Worm (Caenorhabditis elegans) whole organism, L4 larva: ENCODE data around the gene Y73B6BL.29.

ENCODE experiments used
- ceh-82 ChIP-seq: sonication (generic microtip); optimal IDR thresholded peaks from 2 replicates; lab custom pipeline; 2017; ENCODE audit warnings: missing biosample characterization, missing genetic modification characterization
- dpl-1 ChIP-seq: fragments of 150-350 bp; optimal IDR thresholded peaks from 2 replicates; lab custom pipeline; 2014; ENCODE audit warnings: missing biosample characterization, missing genetic modification reagents, missing genetic modification characterization
- egl-43 ChIP-seq: fragments of 200-800 bp; sonication (Bioruptor generic); IDR thresholded peaks from 2 replicates; pipeline ENCODE4 v1.3.6; 2022; ENCODE audit warnings: missing genetic modification reagents, missing genetic modification characterization, missing compliant biosample characterization
- lim-7 ChIP-seq: fragments of 200-800 bp; sonication (Bioruptor generic); IDR thresholded peaks from 2 replicates; pipeline ENCODE4 v1.3.6; 2022; ENCODE audit warnings: missing genetic modification characterization, missing compliant biosample characterization
- mes-2 ChIP-seq: sonication (generic microtip); optimal IDR thresholded peaks from 2 replicates; lab custom pipeline; 2016; ENCODE audit warnings: missing genotype, mild to moderate bottlenecking, missing genetic modification characterization, missing compliant biosample characterization; ENCODE audit not compliant: poor library complexity, severe bottlenecking
- nhr-11 ChIP-seq: fragments of 150-350 bp; optimal IDR thresholded peaks from 2 replicates; lab custom pipeline; 2014; ENCODE audit warnings: missing biosample characterization, missing genetic modification characterization
- pha-4 ChIP-seq, 2 experiments: fragments of 150-350 bp in 1 of 2; fragments of 200-800 bp in 1 of 2; sonication (Bioruptor generic) in 1 of 2; IDR thresholded peaks in 1 of 2; optimal IDR thresholded peaks in 1 of 2; 2 replicates each; pipeline versions ENCODE4 v1.3.6 to Lab custom; 2014 to 2022; ENCODE audit warnings: missing genetic modification characterization in 2 of 2, missing genetic modification reagents in 2 of 2, missing biosample characterization in 1 of 2, missing compliant biosample characterization in 1 of 2
- sdz-12 ChIP-seq: fragments of 200-800 bp; sonication (Bioruptor generic); optimal IDR thresholded peaks from 2 replicates; lab custom pipeline; 2018; ENCODE audit warnings: mild to moderate bottlenecking, missing genetic modification characterization, missing compliant biosample characterization

DNA sequence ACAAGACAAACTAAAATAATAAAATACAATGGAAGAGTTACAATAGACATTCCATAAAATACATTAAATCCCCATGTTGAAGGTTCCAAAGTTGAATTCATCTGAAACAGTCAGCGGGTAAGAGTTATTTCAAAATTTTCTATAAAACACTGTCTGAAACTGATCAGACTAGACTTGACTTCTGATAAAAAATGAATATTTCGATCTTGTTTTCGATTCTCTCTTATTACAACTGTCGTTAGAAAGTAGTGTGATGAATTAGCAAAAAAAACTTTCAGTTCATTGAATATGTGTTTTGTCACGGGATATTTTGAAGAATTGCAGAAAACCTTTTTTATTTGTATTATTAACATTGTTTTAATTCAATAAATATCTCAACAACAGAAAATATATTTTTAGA lies 20.0 kb upstream of the Y73B6BL.29 start, which contains the start of gene srv-26:
- TF ChIP-seq nhr-11 (tag; lab: Kevin White, UChicago): no peak
- no peak for TF ChIP-seq sdz-12 (GFP tag; lab: Kevin White, UChicago)
- no peak for TF ChIP-seq egl-43 (GFP tag; lab: Robert Waterston, UW)
- TF ChIP-seq lim-7: no peak
- no peak for TF ChIP-seq pha-4 (GFP tag; IDR thresholded peaks at IDR 0.05; lab: Robert Waterston, UW)
- TF ChIP-seq pha-4 (tag; optimal IDR thresholded peaks at IDR 0.05; lab: Kevin White, UChicago): no peak
- TF ChIP-seq dpl-1: no peak
- TF ChIP-seq ceh-82: no peak
- TF ChIP-seq mes-2 (tag; lab: Kevin White, UChicago): no peak
